Fruit fly (Drosophila melanogaster) whole organism: ENCODE results near the gene CG5062.

Experiments used
- CG8478 ChIP-seq: fragments of >200 bp; optimal IDR thresholded peaks from 2 replicates; lab custom pipeline; 2018; ENCODE audit warnings: inconsistent platforms
- EcR ChIP-seq, 2 experiments: fragments of >200 bp; optimal IDR thresholded peaks; 2 replicates each; lab custom pipeline; 2017; ENCODE audit warnings: missing biosample characterization in 2 of 2, missing genetic modification characterization in 2 of 2, missing genetic modification reagents in 2 of 2
- pan ChIP-seq: fragments of >200 bp; optimal IDR thresholded peaks from 2 replicates; lab custom pipeline; 2017

DNA sequence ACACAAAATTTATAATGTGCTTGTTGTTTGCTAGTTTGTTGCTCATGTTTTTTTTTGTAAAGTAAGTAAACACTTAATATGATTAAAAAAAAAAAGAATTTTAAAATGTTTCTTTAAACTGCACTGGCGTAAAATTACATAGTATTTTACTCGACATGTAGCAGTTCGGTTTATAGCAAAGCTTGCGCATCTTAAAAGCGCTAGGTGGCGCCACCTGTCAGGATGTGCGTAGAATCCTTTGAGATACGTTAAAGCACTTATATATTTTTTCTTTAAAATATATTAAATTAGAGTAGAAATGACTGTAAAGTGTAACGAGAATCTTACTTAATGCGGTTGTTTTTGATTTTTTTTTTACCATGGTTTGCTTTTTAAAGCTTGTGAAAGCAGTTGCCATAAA, 29.3 kb downstream of the CG5062 start:
- TF ChIP-seq EcR (GFP tag; optimal IDR thresholded peaks at IDR 0.05; lab: Kevin White, UChicago) (no peak), CG8478 (lab: Kevin White, UChicago) (no peak), pan (lab: Kevin White, UChicago) (no peak)
